Worm (Caenorhabditis elegans) whole organism, L4 larva: ENCODE measurements around the gene hum-6.

ENCODE experiments used
- D1046.2 ChIP-seq: fragments of 200-800 bp; sonication (Bioruptor generic); IDR thresholded peaks from 2 replicates; pipeline ENCODE4 v1.3.6; 2022; ENCODE audit warnings: missing genetic modification characterization, missing compliant biosample characterization
- F10B5.3 ChIP-seq: sonication (generic microtip); optimal IDR thresholded peaks from 2 replicates; lab custom pipeline; 2016; ENCODE audit warnings: mild to moderate bottlenecking, missing genetic modification characterization, missing compliant biosample characterization
- F26F4.8 ChIP-seq: fragments of 200-800 bp; sonication (Bioruptor generic); conservative IDR thresholded peaks from 2 replicates; pipeline ENCODE4 v1.3.6; 2022; ENCODE audit warnings: missing genetic modification characterization, missing compliant biosample characterization
- F37D6.2 ChIP-seq: sonication (generic microtip); optimal IDR thresholded peaks from 2 replicates; lab custom pipeline; 2016; ENCODE audit warnings: mild to moderate bottlenecking, missing genetic modification characterization, missing compliant biosample characterization
- F44E2.7 ChIP-seq: fragments of 200-800 bp; sonication (Bioruptor generic); IDR thresholded peaks from 2 replicates; pipeline ENCODE4 v2.1.2; 2022; ENCODE audit warnings: missing genetic modification characterization, missing compliant biosample characterization
- T20F7.1 ChIP-seq: fragments of 200-800 bp; sonication (Bioruptor generic); optimal IDR thresholded peaks from 2 replicates; lab custom pipeline; 2018; ENCODE audit warnings: mild to moderate bottlenecking, missing genetic modification characterization, missing compliant biosample characterization
- Y105C5A.15 ChIP-seq: fragments of 200-800 bp; sonication (Bioruptor generic); IDR thresholded peaks from 2 replicates; pipeline ENCODE4 v1.3.6; 2022; ENCODE audit warnings: missing genetic modification characterization, missing compliant biosample characterization
- Y48G9A.11 ChIP-seq: fragments of 200-800 bp; sonication (Bioruptor generic); IDR thresholded peaks from 2 replicates; pipeline ENCODE4 v1.3.6; 2022; ENCODE audit warnings: missing genetic modification reagents, missing genetic modification characterization, missing compliant biosample characterization
- Y5F2A.4 ChIP-seq: fragments of 200-800 bp; sonication (Bioruptor generic); optimal IDR thresholded peaks from 2 replicates; lab custom pipeline; 2018; ENCODE audit warnings: mild to moderate bottlenecking, missing genetic modification characterization, missing compliant biosample characterization
- Y75B8A.6 ChIP-seq: fragments of 200-800 bp; sonication (Bioruptor generic); IDR thresholded peaks from 2 replicates; pipeline ENCODE4 v1.3.6; 2022; ENCODE audit warnings: missing genetic modification reagents, missing genetic modification characterization, missing compliant biosample characterization
- aha-1 ChIP-seq: fragments of 150-350 bp; peaks from one replicate; lab custom pipeline; 2014; ENCODE audit warnings: missing biosample characterization, missing genetic modification characterization
- aly-2 ChIP-seq: sonication (generic microtip); optimal IDR thresholded peaks from 2 replicates; lab custom pipeline; 2018; ENCODE audit warnings: missing biosample characterization, missing genetic modification characterization
- ama-1 ChIP-seq: fragments of 150-350 bp; optimal IDR thresholded peaks from 2 replicates; lab custom pipeline; 2014; ENCODE audit warnings: inconsistent platforms, mixed read lengths
- attf-4 ChIP-seq: sonication (generic microtip); optimal IDR thresholded peaks from 3 replicates; lab custom pipeline; 2017; ENCODE audit warnings: missing biosample characterization, missing genetic modification characterization
- ceh-20 ChIP-seq: fragments of 200-800 bp; sonication (Bioruptor generic); IDR thresholded peaks from 2 replicates; pipeline ENCODE4 v1.3.6; 2022; ENCODE audit warnings: missing genetic modification reagents, missing genetic modification characterization, missing compliant biosample characterization
- ceh-28 ChIP-seq: fragments of 150-350 bp; optimal IDR thresholded peaks from 2 replicates; lab custom pipeline; 2014; ENCODE audit warnings: missing biosample characterization, missing genetic modification reagents, missing genetic modification characterization
- ceh-44 ChIP-seq: fragments of 200-800 bp; sonication (Bioruptor generic); IDR thresholded peaks from 2 replicates; pipeline ENCODE4 v1.3.6; 2022; ENCODE audit warnings: missing genetic modification reagents, missing genetic modification characterization, missing compliant biosample characterization
- ceh-82 ChIP-seq: sonication (generic microtip); optimal IDR thresholded peaks from 2 replicates; lab custom pipeline; 2017; ENCODE audit warnings: missing biosample characterization, missing genetic modification characterization
- ctbp-1 ChIP-seq: fragments of 200-800 bp; sonication (Bioruptor generic); IDR thresholded peaks from 2 replicates; pipeline ENCODE4 v1.3.6; 2022; ENCODE audit warnings: missing genetic modification reagents, missing genetic modification characterization, missing compliant biosample characterization
- daf-12 ChIP-seq: fragments of 150-350 bp; optimal IDR thresholded peaks from 2 replicates; lab custom pipeline; 2014; ENCODE audit warnings: missing biosample characterization, missing genetic modification reagents, missing genetic modification characterization
- daf-8 ChIP-seq: fragments of 200-800 bp; sonication (Bioruptor generic); IDR thresholded peaks from 2 replicates; pipeline ENCODE4 v1.3.6; 2022; ENCODE audit warnings: missing genetic modification characterization, missing compliant biosample characterization
- egl-27 ChIP-seq: sonication (generic microtip); optimal IDR thresholded peaks from 3 replicates; lab custom pipeline; 2017; ENCODE audit warnings: missing biosample characterization, missing genetic modification reagents, missing genetic modification characterization
- egl-43 ChIP-seq: fragments of 200-800 bp; sonication (Bioruptor generic); IDR thresholded peaks from 2 replicates; pipeline ENCODE4 v1.3.6; 2022; ENCODE audit warnings: missing genetic modification reagents, missing genetic modification characterization, missing compliant biosample characterization
- hif-1 ChIP-seq, 2 experiments: sonication (generic microtip); optimal IDR thresholded peaks; 2 replicates each; lab custom pipeline; 2016 to 2017; ENCODE audit warnings: missing compliant biosample characterization in 2 of 2, missing genetic modification characterization in 2 of 2, missing genetic modification reagents in 2 of 2, missing genotype in 2 of 2, mild to moderate bottlenecking in 1 of 2
- hmg-1.1 ChIP-seq: fragments of 200-800 bp; sonication (Bioruptor generic); IDR thresholded peaks from 2 replicates; pipeline ENCODE4 v1.3.6; 2022; ENCODE audit warnings: missing genetic modification reagents, missing genetic modification characterization, missing compliant biosample characterization
- lim-7 ChIP-seq: fragments of 200-800 bp; sonication (Bioruptor generic); IDR thresholded peaks from 2 replicates; pipeline ENCODE4 v1.3.6; 2022; ENCODE audit warnings: missing genetic modification characterization, missing compliant biosample characterization
- lin-1 ChIP-seq: fragments of 200-800 bp; sonication (Bioruptor generic); IDR thresholded peaks from 2 replicates; pipeline ENCODE4 v1.3.6; 2022; ENCODE audit warnings: missing genetic modification reagents, missing genetic modification characterization, missing compliant biosample characterization
- lin-13 ChIP-seq: fragments of 150-350 bp; optimal IDR thresholded peaks from 2 replicates; lab custom pipeline; 2014; ENCODE audit warnings: missing biosample characterization, missing genetic modification reagents, missing genetic modification characterization
- lsy-2 ChIP-seq, 2 experiments: fragments of 150-350 bp in 1 of 2; sonication (generic microtip) in 1 of 2; optimal IDR thresholded peaks; 2 replicates each; lab custom pipeline; 2014 to 2017; ENCODE audit warnings: missing biosample characterization in 2 of 2, missing genetic modification characterization in 2 of 2
- madf-9 ChIP-seq: fragments of 200-800 bp; sonication (Bioruptor generic); conservative IDR thresholded peaks from 2 replicates; pipeline ENCODE4 v1.3.6; 2022; ENCODE audit warnings: missing genetic modification reagents, missing genetic modification characterization, missing compliant biosample characterization
- mdl-1 ChIP-seq, 2 experiments: fragments of 150-350 bp in 1 of 2; sonication (generic microtip) in 1 of 2; optimal IDR thresholded peaks; 2 replicates each; lab custom pipeline; 2014 to 2017; ENCODE audit warnings: missing biosample characterization in 2 of 2, missing genetic modification characterization in 2 of 2
- mep-1 ChIP-seq: fragments of 150-350 bp; sonication (generic microtip); optimal IDR thresholded peaks from 3 replicates; lab custom pipeline; 2014; ENCODE audit warnings: missing biosample characterization, missing genetic modification characterization
- mxl-2 ChIP-seq: fragments of 200-800 bp; sonication (Bioruptor generic); conservative IDR thresholded peaks from 2 replicates; pipeline ENCODE4 v1.3.6; 2022; ENCODE audit warnings: missing genetic modification reagents, missing genetic modification characterization, missing compliant biosample characterization
- mxl-3 ChIP-seq: fragments of 200-800 bp; sonication (Bioruptor generic); optimal IDR thresholded peaks from 2 replicates; lab custom pipeline; 2018; ENCODE audit warnings: mild to moderate bottlenecking, missing genetic modification characterization, missing compliant biosample characterization
- nhr-10 ChIP-seq: fragments of 150-350 bp; optimal IDR thresholded peaks from 2 replicates; lab custom pipeline; 2014; ENCODE audit warnings: missing biosample characterization, missing genetic modification characterization
- nhr-102 ChIP-seq: sonication (generic microtip); optimal IDR thresholded peaks from 2 replicates; lab custom pipeline; 2016; ENCODE audit warnings: mild to moderate bottlenecking, missing genetic modification characterization, moderate library complexity, missing compliant biosample characterization
- nhr-11 ChIP-seq: fragments of 150-350 bp; optimal IDR thresholded peaks from 2 replicates; lab custom pipeline; 2014; ENCODE audit warnings: missing biosample characterization, missing genetic modification characterization
- nhr-25 ChIP-seq: sonication (generic microtip); optimal IDR thresholded peaks from 2 replicates; lab custom pipeline; 2017; ENCODE audit warnings: missing genetic modification characterization, mild to moderate bottlenecking, missing compliant biosample characterization, antibody characterized with exemption, moderate library complexity, borderline replicate concordance; ENCODE audit not compliant: insufficient read depth
- nhr-28 ChIP-seq: fragments of 150-350 bp; optimal IDR thresholded peaks from 2 replicates; lab custom pipeline; 2014; ENCODE audit warnings: missing biosample characterization, missing genetic modification characterization
- nhr-42 ChIP-seq: fragments of 200-800 bp; sonication (Bioruptor generic); IDR thresholded peaks from 2 replicates; pipeline ENCODE4 v1.3.6; 2022; ENCODE audit warnings: missing genetic modification characterization, missing compliant biosample characterization
- nhr-76 ChIP-seq: fragments of 150-350 bp; optimal IDR thresholded peaks from 2 replicates; lab custom pipeline; 2014; ENCODE audit warnings: missing biosample characterization, missing genetic modification characterization
- pha-4 ChIP-seq, 2 experiments: fragments of 150-350 bp in 1 of 2; fragments of 200-800 bp in 1 of 2; sonication (Bioruptor generic) in 1 of 2; IDR thresholded peaks in 1 of 2; optimal IDR thresholded peaks in 1 of 2; 2 replicates each; pipeline versions ENCODE4 v1.3.6 to Lab custom; 2014 to 2022; ENCODE audit warnings: missing genetic modification characterization in 2 of 2, missing genetic modification reagents in 2 of 2, missing biosample characterization in 1 of 2, missing compliant biosample characterization in 1 of 2
- php-3 ChIP-seq: fragments of 200-800 bp; sonication (Bioruptor generic); IDR thresholded peaks from 2 replicates; pipeline ENCODE4 v1.3.6; 2022; ENCODE audit warnings: missing genetic modification reagents, missing genetic modification characterization, missing compliant biosample characterization
- rbr-2 ChIP-seq: sonication (generic microtip); optimal IDR thresholded peaks from 2 replicates; lab custom pipeline; 2016; ENCODE audit warnings: missing genotype, missing genetic modification characterization, missing compliant biosample characterization
- snpc-1.2 ChIP-seq: fragments of 200-800 bp; sonication (Bioruptor generic); IDR thresholded peaks from 2 replicates; pipeline ENCODE4 v1.3.6; 2022; ENCODE audit warnings: missing genetic modification reagents, missing genetic modification characterization, missing compliant biosample characterization
- spr-3 ChIP-seq: fragments of 200-800 bp; sonication (Bioruptor generic); optimal IDR thresholded peaks from 2 replicates; lab custom pipeline; 2018; ENCODE audit warnings: mild to moderate bottlenecking, missing genetic modification characterization, missing compliant biosample characterization
- tag-97 ChIP-seq: fragments of 200-800 bp; sonication (Bioruptor generic); IDR thresholded peaks from 2 replicates; pipeline ENCODE4 v1.3.6; 2022; ENCODE audit warnings: missing genetic modification characterization, missing compliant biosample characterization
- unc-39 ChIP-seq: sonication (generic microtip); optimal IDR thresholded peaks from 2 replicates; lab custom pipeline; 2017; ENCODE audit warnings: missing biosample characterization, missing genetic modification characterization
- zfp-2 ChIP-seq: sonication (generic microtip); optimal IDR thresholded peaks from 2 replicates; lab custom pipeline; 2016; ENCODE audit warnings: mild to moderate bottlenecking, missing genetic modification characterization, missing compliant biosample characterization
- zfp-3 ChIP-seq: fragments of 200-800 bp; sonication (Bioruptor generic); conservative IDR thresholded peaks from 2 replicates; pipeline ENCODE4 v1.3.6; 2022; ENCODE audit warnings: missing genetic modification reagents, missing genetic modification characterization, missing compliant biosample characterization
- zip-2 ChIP-seq: fragments of 150-350 bp; optimal IDR thresholded peaks from 2 replicates; lab custom pipeline; 2014; ENCODE audit warnings: missing biosample characterization, missing genetic modification characterization
- ztf-11 ChIP-seq: fragments of 150-350 bp; optimal IDR thresholded peaks from 2 replicates; lab custom pipeline; 2014; ENCODE audit warnings: missing biosample characterization, missing genetic modification characterization

hum-6 gene

ce11 chrX:2287977-2288387 lies 14.9 kb upstream of the hum-6 start (continued):
- TF ChIP-seq Y75B8A.6 (no peak), daf-8 (GFP tag; lab: Robert Waterston, UW) (no peak), madf-9 (GFP tag; lab: Robert Waterston, UW) (no peak), nhr-10 (tag; lab: Kevin White, UChicago) (no peak), ceh-44 (GFP tag; lab: Robert Waterston, UW) (no peak), zfp-2 (tag; lab: Kevin White, UChicago) (no peak), F37D6.2 (no peak), ctbp-1 (GFP tag; lab: Robert Waterston, UW) (no peak), daf-12 (no peak), lim-7 (GFP tag; lab: Robert Waterston, UW) (no peak), ceh-20 (no peak), T20F7.1 (GFP tag; lab: Kevin White, UChicago) (no peak), zfp-3 (GFP tag; lab: Robert Waterston, UW) (no peak), rbr-2 (tag; lab: Kevin White, UChicago) (no peak), lin-13 (GFP tag; lab: Kevin White, UChicago) (no peak), nhr-25 (tag; lab: Kevin White, UChicago) (peak; percentile 2), pha-4 (GFP tag; IDR thresholded peaks at IDR 0.05; lab: Robert Waterston, UW) (no peak), pha-4 (tag; optimal IDR thresholded peaks at IDR 0.05; lab: Kevin White, UChicago) (no peak), attf-4 (tag; lab: Kevin White, UChicago) (no peak), ama-1 (lab: Kevin White, UChicago) (no peak), nhr-42 (GFP tag; lab: Robert Waterston, UW) (no peak), nhr-102 (tag; lab: Kevin White, UChicago) (no peak), unc-39 (tag; lab: Kevin White, UChicago) (no peak), mep-1 (peak; percentile 41), spr-3 (GFP tag; lab: Kevin White, UChicago) (no peak), lsy-2 (tag; optimal IDR thresholded peaks at IDR 0.05; lab: Kevin White, UChicago) (peak in 1 of 2 experiments; percentile 36), ceh-82 (no peak), php-3 (GFP tag; lab: Robert Waterston, UW) (peak; percentile 41; the same call in 1 of the 2 replicates), mdl-1 (tag; optimal IDR thresholded peaks at IDR 0.05; lab: Kevin White, UChicago) (peak in 1 of 2 experiments; percentile 1), zip-2 (tag; lab: Kevin White, UChicago) (no peak), Y105C5A.15 (GFP tag; lab: Robert Waterston, UW) (no peak), nhr-28 (tag; lab: Kevin White, UChicago) (peak; percentile 73), aly-2 (tag; lab: Kevin White, UChicago) (no peak), lin-1 (GFP tag; lab: Robert Waterston, UW) (no peak), nhr-76 (tag; lab: Kevin White, UChicago) (no peak), Y48G9A.11 (GFP tag; lab: Robert Waterston, UW) (no peak), aha-1 (tag; lab: Kevin White, UChicago) (no peak), hmg-1.1 (GFP tag; lab: Robert Waterston, UW) (peak; percentile 58; the same call in 1 of the 2 replicates), F44E2.7 (GFP tag; lab: Robert Waterston, UW) (no peak), D1046.2 (GFP tag; lab: Robert Waterston, UW) (no peak), ztf-11 (tag; lab: Kevin White, UChicago) (no peak), F10B5.3 (tag; lab: Kevin White, UChicago) (no peak), Y5F2A.4 (GFP tag; lab: Kevin White, UChicago) (no peak), mxl-3 (GFP tag; lab: Kevin White, UChicago) (peak; percentile 67), hif-1 (tag; optimal IDR thresholded peaks at IDR 0.05; lab: Kevin White, UChicago) (peak in 1 of 2 experiments; percentile 53), F26F4.8 (GFP tag; lab: Robert Waterston, UW) (no peak), tag-97 (no peak), mxl-2 (GFP tag; lab: Robert Waterston, UW) (no peak), egl-27 (tag; lab: Kevin White, UChicago) (no peak), egl-43 (GFP tag; lab: Robert Waterston, UW) (no peak), snpc-1.2 (GFP tag; lab: Robert Waterston, UW) (no peak), ceh-28 (tag; lab: Kevin White, UChicago) (no peak), nhr-11 (tag; lab: Kevin White, UChicago) (peak; percentile 31)
